Worm (Caenorhabditis elegans) whole organism, L4 larva: ENCODE data around the gene C44B12.3.

Experiments used
- F10B5.3 ChIP-seq: sonication (generic microtip); optimal IDR thresholded peaks from 2 replicates; lab custom pipeline; 2016; ENCODE audit warnings: mild to moderate bottlenecking, missing genetic modification characterization, missing compliant biosample characterization
- F49E8.2 ChIP-seq: sonication (generic microtip); optimal IDR thresholded peaks from 2 replicates; lab custom pipeline; 2016; ENCODE audit warnings: missing compliant biosample characterization, mild to moderate bottlenecking, missing genetic modification characterization, borderline replicate concordance
- T20F7.1 ChIP-seq: fragments of 200-800 bp; sonication (Bioruptor generic); optimal IDR thresholded peaks from 2 replicates; lab custom pipeline; 2018; ENCODE audit warnings: mild to moderate bottlenecking, missing genetic modification characterization, missing compliant biosample characterization
- T26A8.4 ChIP-seq: fragments of 200-800 bp; sonication (Bioruptor generic); IDR thresholded peaks from 2 replicates; pipeline ENCODE4 v1.3.6; 2022; ENCODE audit warnings: missing genetic modification characterization, missing compliant biosample characterization
- Y75B8A.6 ChIP-seq: fragments of 200-800 bp; sonication (Bioruptor generic); IDR thresholded peaks from 2 replicates; pipeline ENCODE4 v1.3.6; 2022; ENCODE audit warnings: missing genetic modification reagents, missing genetic modification characterization, missing compliant biosample characterization
- ZK337.2 ChIP-seq: fragments of 200-800 bp; sonication (Bioruptor generic); IDR thresholded peaks from 2 replicates; pipeline ENCODE4 v1.3.6; 2022; ENCODE audit warnings: missing genetic modification reagents, missing genetic modification characterization, missing compliant biosample characterization
- arid-1 ChIP-seq: fragments of 200-800 bp; sonication (Bioruptor generic); conservative IDR thresholded peaks from 2 replicates; pipeline ENCODE4 v1.3.6; 2022; ENCODE audit warnings: missing genetic modification reagents, missing genetic modification characterization, missing compliant biosample characterization
- ceh-20 ChIP-seq: fragments of 200-800 bp; sonication (Bioruptor generic); IDR thresholded peaks from 2 replicates; pipeline ENCODE4 v1.3.6; 2022; ENCODE audit warnings: missing genetic modification reagents, missing genetic modification characterization, missing compliant biosample characterization
- ceh-28 ChIP-seq: fragments of 150-350 bp; optimal IDR thresholded peaks from 2 replicates; lab custom pipeline; 2014; ENCODE audit warnings: missing biosample characterization, missing genetic modification reagents, missing genetic modification characterization
- ceh-32 ChIP-seq: sonication (generic microtip); optimal IDR thresholded peaks from 2 replicates; lab custom pipeline; 2016; ENCODE audit warnings: mild to moderate bottlenecking, missing genetic modification characterization, missing compliant biosample characterization; ENCODE audit not compliant: poor library complexity
- ceh-44 ChIP-seq: fragments of 200-800 bp; sonication (Bioruptor generic); IDR thresholded peaks from 2 replicates; pipeline ENCODE4 v1.3.6; 2022; ENCODE audit warnings: missing genetic modification reagents, missing genetic modification characterization, missing compliant biosample characterization
- ces-1 ChIP-seq: fragments of 150-350 bp; sonication (generic microtip); optimal IDR thresholded peaks from 4 replicates; lab custom pipeline; 2014; ENCODE audit warnings: missing biosample characterization, missing genetic modification reagents, missing genetic modification characterization
- daf-12 ChIP-seq: fragments of 150-350 bp; optimal IDR thresholded peaks from 2 replicates; lab custom pipeline; 2014; ENCODE audit warnings: missing biosample characterization, missing genetic modification reagents, missing genetic modification characterization
- daf-16 ChIP-seq, 3 experiments: sonication (generic microtip); optimal IDR thresholded peaks; 2 replicates each; lab custom pipeline; 2016 to 2017; ENCODE audit warnings: missing genetic modification characterization in 3 of 3, missing genetic modification reagents in 3 of 3, mild to moderate bottlenecking in 2 of 3, missing compliant biosample characterization in 2 of 3, missing biosample characterization in 1 of 3, moderate library complexity in 1 of 3
- dmd-9 ChIP-seq: fragments of 200-800 bp; sonication (Bioruptor generic); IDR thresholded peaks from 2 replicates; pipeline ENCODE4 v1.3.6; 2022; ENCODE audit warnings: missing genetic modification reagents, missing genetic modification characterization, missing compliant biosample characterization
- egl-43 ChIP-seq: fragments of 200-800 bp; sonication (Bioruptor generic); IDR thresholded peaks from 2 replicates; pipeline ENCODE4 v1.3.6; 2022; ENCODE audit warnings: missing genetic modification reagents, missing genetic modification characterization, missing compliant biosample characterization
- fos-1 ChIP-seq: fragments of 150-350 bp; optimal IDR thresholded peaks from 2 replicates; lab custom pipeline; 2014; ENCODE audit warnings: missing biosample characterization, missing genetic modification characterization
- gei-8 ChIP-seq: fragments of 200-800 bp; sonication (Bioruptor generic); optimal IDR thresholded peaks from 2 replicates; lab custom pipeline; 2018; ENCODE audit warnings: mild to moderate bottlenecking, missing genetic modification characterization, missing compliant biosample characterization
- hlh-11 ChIP-seq: fragments of 200-800 bp; sonication (Bioruptor generic); optimal IDR thresholded peaks from 2 replicates; lab custom pipeline; 2018; ENCODE audit warnings: mild to moderate bottlenecking, missing genetic modification characterization, missing compliant biosample characterization
- hmg-1.1 ChIP-seq: fragments of 200-800 bp; sonication (Bioruptor generic); IDR thresholded peaks from 2 replicates; pipeline ENCODE4 v1.3.6; 2022; ENCODE audit warnings: missing genetic modification reagents, missing genetic modification characterization, missing compliant biosample characterization
- lim-7 ChIP-seq: fragments of 200-800 bp; sonication (Bioruptor generic); IDR thresholded peaks from 2 replicates; pipeline ENCODE4 v1.3.6; 2022; ENCODE audit warnings: missing genetic modification characterization, missing compliant biosample characterization
- lin-13 ChIP-seq: fragments of 150-350 bp; optimal IDR thresholded peaks from 2 replicates; lab custom pipeline; 2014; ENCODE audit warnings: missing biosample characterization, missing genetic modification reagents, missing genetic modification characterization
- lin-15B ChIP-seq: fragments of 150-350 bp; sonication (generic microtip); optimal IDR thresholded peaks from 3 replicates; lab custom pipeline; 2014; ENCODE audit warnings: missing biosample characterization, missing genetic modification characterization
- lin-39 ChIP-seq: fragments of 150-350 bp; optimal IDR thresholded peaks from 2 replicates; lab custom pipeline; 2014; ENCODE audit warnings: missing biosample characterization, missing genetic modification reagents, missing genetic modification characterization
- lir-3 ChIP-seq: sonication (generic microtip); optimal IDR thresholded peaks from 2 replicates; lab custom pipeline; 2016; ENCODE audit warnings: mild to moderate bottlenecking, missing genetic modification characterization, missing compliant biosample characterization
- madf-9 ChIP-seq: fragments of 200-800 bp; sonication (Bioruptor generic); conservative IDR thresholded peaks from 2 replicates; pipeline ENCODE4 v1.3.6; 2022; ENCODE audit warnings: missing genetic modification reagents, missing genetic modification characterization, missing compliant biosample characterization
- mdl-1 ChIP-seq, 2 experiments: fragments of 150-350 bp in 1 of 2; sonication (generic microtip) in 1 of 2; optimal IDR thresholded peaks; 2 replicates each; lab custom pipeline; 2014 to 2017; ENCODE audit warnings: missing biosample characterization in 2 of 2, missing genetic modification characterization in 2 of 2
- mes-2 ChIP-seq: sonication (generic microtip); optimal IDR thresholded peaks from 2 replicates; lab custom pipeline; 2016; ENCODE audit warnings: missing genotype, mild to moderate bottlenecking, missing genetic modification characterization, missing compliant biosample characterization; ENCODE audit not compliant: poor library complexity, severe bottlenecking
- mxl-2 ChIP-seq: fragments of 200-800 bp; sonication (Bioruptor generic); conservative IDR thresholded peaks from 2 replicates; pipeline ENCODE4 v1.3.6; 2022; ENCODE audit warnings: missing genetic modification reagents, missing genetic modification characterization, missing compliant biosample characterization
- nhr-48 ChIP-seq: sonication (generic microtip); optimal IDR thresholded peaks from 2 replicates; lab custom pipeline; 2016; ENCODE audit warnings: mild to moderate bottlenecking, missing genetic modification characterization, missing compliant biosample characterization
- nhr-6 ChIP-seq: fragments of 150-350 bp; optimal IDR thresholded peaks from 2 replicates; lab custom pipeline; 2014; ENCODE audit warnings: missing biosample characterization, missing genetic modification characterization
- pha-4 ChIP-seq, 2 experiments: fragments of 150-350 bp in 1 of 2; fragments of 200-800 bp in 1 of 2; sonication (Bioruptor generic) in 1 of 2; IDR thresholded peaks in 1 of 2; optimal IDR thresholded peaks in 1 of 2; 2 replicates each; pipeline versions ENCODE4 v1.3.6 to Lab custom; 2014 to 2022; ENCODE audit warnings: missing genetic modification characterization in 2 of 2, missing genetic modification reagents in 2 of 2, missing biosample characterization in 1 of 2, missing compliant biosample characterization in 1 of 2
- php-3 ChIP-seq: fragments of 200-800 bp; sonication (Bioruptor generic); IDR thresholded peaks from 2 replicates; pipeline ENCODE4 v1.3.6; 2022; ENCODE audit warnings: missing genetic modification reagents, missing genetic modification characterization, missing compliant biosample characterization
- pqm-1 ChIP-seq: sonication (generic microtip); optimal IDR thresholded peaks from 2 replicates; lab custom pipeline; 2017; ENCODE audit warnings: missing biosample characterization, missing genetic modification characterization
- rbr-2 ChIP-seq: sonication (generic microtip); optimal IDR thresholded peaks from 2 replicates; lab custom pipeline; 2016; ENCODE audit warnings: missing genotype, missing genetic modification characterization, missing compliant biosample characterization
- sdz-12 ChIP-seq: fragments of 200-800 bp; sonication (Bioruptor generic); optimal IDR thresholded peaks from 2 replicates; lab custom pipeline; 2018; ENCODE audit warnings: mild to moderate bottlenecking, missing genetic modification characterization, missing compliant biosample characterization
- skn-1 ChIP-seq: fragments of 150-350 bp; optimal IDR thresholded peaks from 2 replicates; lab custom pipeline; 2014; ENCODE audit warnings: missing biosample characterization, missing genetic modification characterization
- snpc-1.2 ChIP-seq: fragments of 200-800 bp; sonication (Bioruptor generic); IDR thresholded peaks from 2 replicates; pipeline ENCODE4 v1.3.6; 2022; ENCODE audit warnings: missing genetic modification reagents, missing genetic modification characterization, missing compliant biosample characterization
- snpc-4 ChIP-seq: fragments of 150-350 bp; optimal IDR thresholded peaks from 2 replicates; lab custom pipeline; 2014; ENCODE audit warnings: missing biosample characterization, missing genetic modification characterization
- spr-1 ChIP-seq: sonication (generic microtip); optimal IDR thresholded peaks from 2 replicates; lab custom pipeline; 2016; ENCODE audit warnings: mild to moderate bottlenecking, missing genetic modification characterization, missing compliant biosample characterization
- spr-3 ChIP-seq: fragments of 200-800 bp; sonication (Bioruptor generic); optimal IDR thresholded peaks from 2 replicates; lab custom pipeline; 2018; ENCODE audit warnings: mild to moderate bottlenecking, missing genetic modification characterization, missing compliant biosample characterization
- tag-97 ChIP-seq: fragments of 200-800 bp; sonication (Bioruptor generic); IDR thresholded peaks from 2 replicates; pipeline ENCODE4 v1.3.6; 2022; ENCODE audit warnings: missing genetic modification characterization, missing compliant biosample characterization
- unc-130 ChIP-seq: sonication (generic microtip); optimal IDR thresholded peaks from 2 replicates; lab custom pipeline; 2016; ENCODE audit warnings: missing genetic modification reagents, missing genetic modification characterization, missing compliant biosample characterization
- unc-39 ChIP-seq: sonication (generic microtip); optimal IDR thresholded peaks from 2 replicates; lab custom pipeline; 2017; ENCODE audit warnings: missing biosample characterization, missing genetic modification characterization
- unc-62 ChIP-seq, 3 experiments: fragments of 150-350 bp in 1 of 3; sonication (generic microtip); optimal IDR thresholded peaks in 2 of 3; peaks in 1 of 3; 1 replicate in 1 of 3; 2 replicates in 2 of 3; lab custom pipeline; 2014 to 2017; ENCODE audit warnings: missing biosample characterization in 3 of 3, missing genetic modification characterization in 3 of 3, missing genetic modification reagents in 3 of 3, missing genotype in 1 of 3
- vab-7 ChIP-seq: fragments of 200-800 bp; sonication (Bioruptor generic); IDR thresholded peaks from 2 replicates; pipeline ENCODE4 v1.3.6; 2022; ENCODE audit warnings: missing genetic modification reagents, missing genetic modification characterization, missing compliant biosample characterization
- zfp-2 ChIP-seq: sonication (generic microtip); optimal IDR thresholded peaks from 2 replicates; lab custom pipeline; 2016; ENCODE audit warnings: mild to moderate bottlenecking, missing genetic modification characterization, missing compliant biosample characterization
- zfp-3 ChIP-seq: fragments of 200-800 bp; sonication (Bioruptor generic); conservative IDR thresholded peaks from 2 replicates; pipeline ENCODE4 v1.3.6; 2022; ENCODE audit warnings: missing genetic modification reagents, missing genetic modification characterization, missing compliant biosample characterization
- zip-2 ChIP-seq: fragments of 150-350 bp; optimal IDR thresholded peaks from 2 replicates; lab custom pipeline; 2014; ENCODE audit warnings: missing biosample characterization, missing genetic modification characterization
- ztf-11 ChIP-seq: fragments of 150-350 bp; optimal IDR thresholded peaks from 2 replicates; lab custom pipeline; 2014; ENCODE audit warnings: missing biosample characterization, missing genetic modification characterization

C44B12.3 gene

ce11 chrIV:1067430-1067829, 37.1 kb upstream of the C44B12.3 start, which contains the start of gene znf-782 (continued):
- TF ChIP-seq ces-1 (GFP tag; lab: Kevin White, UChicago) (no peak), nhr-6 (tag; lab: Kevin White, UChicago) (peak; percentile 15), ceh-32 (tag; lab: Kevin White, UChicago) (peak; percentile 25), unc-39 (tag; lab: Kevin White, UChicago) (no peak), T26A8.4 (GFP tag; lab: Robert Waterston, UW) (peak; percentile 59), vab-7 (GFP tag; lab: Robert Waterston, UW) (no peak), gei-8 (no peak), zfp-3 (GFP tag; lab: Robert Waterston, UW) (no peak), daf-16 (GFP tag; optimal IDR thresholded peaks at IDR 0.05; lab: Kevin White, UChicago) (peak in 1 of 2 experiments; percentile 43), daf-16 (tag; optimal IDR thresholded peaks at IDR 0.05; lab: Kevin White, UChicago) (peak; percentile 57), pha-4 (GFP tag; IDR thresholded peaks at IDR 0.05; lab: Robert Waterston, UW) (peak; percentile 67; the same call in 1 of the 2 replicates), pha-4 (tag; optimal IDR thresholded peaks at IDR 0.05; lab: Kevin White, UChicago) (no peak), F49E8.2 (tag; lab: Kevin White, UChicago) (no peak), lim-7 (no peak), lin-15B (tag; lab: Kevin White, UChicago) (no peak), mxl-2 (GFP tag; lab: Robert Waterston, UW) (no peak), zfp-2 (tag; lab: Kevin White, UChicago) (no peak), unc-130 (no peak), spr-3 (GFP tag; lab: Kevin White, UChicago) (peak; percentile 2), daf-12 (tag; lab: Kevin White, UChicago) (no peak), ceh-44 (GFP tag; lab: Robert Waterston, UW) (no peak), nhr-48 (peak; percentile 65), sdz-12 (GFP tag; lab: Kevin White, UChicago) (no peak), lin-39 (tag; lab: Kevin White, UChicago) (no peak), snpc-1.2 (GFP tag; lab: Robert Waterston, UW) (0 out of 2 replicates have a peak, but pooled peaks have one; percentile 44), dmd-9 (GFP tag; lab: Robert Waterston, UW) (no peak), arid-1 (peak; percentile 65), ceh-28 (tag; lab: Kevin White, UChicago) (no peak), mdl-1 (tag; optimal IDR thresholded peaks at IDR 0.05; lab: Kevin White, UChicago) (peak; percentile 11 to 56), php-3 (GFP tag; lab: Robert Waterston, UW) (peak; percentile 67), lir-3 (tag; lab: Kevin White, UChicago) (no peak), ceh-20 (no peak), Y75B8A.6 (no peak), zip-2 (tag; lab: Kevin White, UChicago) (no peak), unc-62 (GFP tag; optimal IDR thresholded peaks at IDR 0.05 in 1 of 2; lab: Kevin White, UChicago) (no peak), unc-62 (tag; optimal IDR thresholded peaks at IDR 0.05; lab: Kevin White, UChicago) (no peak), skn-1 (tag; lab: Kevin White, UChicago) (no peak), mes-2 (tag; lab: Kevin White, UChicago) (peak; percentile 30), egl-43 (peak; percentile 80), spr-1 (tag; lab: Kevin White, UChicago) (peak; percentile 87), snpc-4 (tag; lab: Kevin White, UChicago) (no peak), madf-9 (GFP tag; lab: Robert Waterston, UW) (peak; percentile 95), ZK337.2 (GFP tag; lab: Robert Waterston, UW) (no peak), ztf-11 (tag; lab: Kevin White, UChicago) (no peak), hlh-11 (tag; lab: Kevin White, UChicago) (peak; percentile 95), fos-1 (no peak), rbr-2 (peak; percentile 35), tag-97 (GFP tag; lab: Robert Waterston, UW) (0 out of 2 replicates have a peak, but pooled peaks have one; percentile 33), T20F7.1 (GFP tag; lab: Kevin White, UChicago) (no peak), lin-13 (GFP tag; lab: Kevin White, UChicago) (no peak), pqm-1 (tag; lab: Kevin White, UChicago) (peak; percentile 47), hmg-1.1 (GFP tag; lab: Robert Waterston, UW) (peak; percentile 82), F10B5.3 (no peak)
